Fruit fly (Drosophila melanogaster) whole organism, embryonic: ENCODE data around the gene CG6465.
A peak's percentile ranks its signal among the peaks of the same experiment; 100 is the strongest.

Source experiments
- Aef1 ChIP-seq: fragments of 200-800 bp; sonication (Bioruptor generic); IDR thresholded peaks from 3 replicates; pipeline ENCODE4 v1.3.6; 2022; ENCODE audit warnings: missing biosample characterization, missing genetic modification characterization
- CG10565 ChIP-seq: fragments of 200-800 bp; sonication (Bioruptor generic); optimal IDR thresholded peaks from 3 replicates; lab custom pipeline; 2016; ENCODE audit warnings: missing biosample characterization, mild to moderate bottlenecking, missing genetic modification characterization
- CG10959 ChIP-seq: fragments of 200-800 bp; sonication (Bioruptor generic); IDR thresholded peaks from 2 replicates; pipeline ENCODE4 v1.3.6; 2022; ENCODE audit warnings: missing biosample characterization, missing genetic modification characterization
- CG10979 ChIP-seq: fragments of 200-800 bp; sonication (Bioruptor generic); optimal IDR thresholded peaks from 2 replicates; lab custom pipeline; 2018; ENCODE audit warnings: missing biosample characterization, mild to moderate bottlenecking, missing genetic modification characterization, moderate library complexity
- CG11398 ChIP-seq: fragments of 200-800 bp; sonication (Bioruptor generic); optimal IDR thresholded peaks from 2 replicates; lab custom pipeline; 2016; ENCODE audit warnings: missing biosample characterization, missing genetic modification characterization
- CG13775 ChIP-seq: fragments of 200-800 bp; sonication (Bioruptor generic); optimal IDR thresholded peaks from 3 replicates; lab custom pipeline; 2017; ENCODE audit warnings: missing biosample characterization, mild to moderate bottlenecking, missing genetic modification characterization
- CG14710 ChIP-seq: fragments of 200-800 bp; sonication (Bioruptor generic); optimal IDR thresholded peaks from 3 replicates; lab custom pipeline; 2019; ENCODE audit warnings: missing biosample characterization, mild to moderate bottlenecking, missing genetic modification characterization, moderate library complexity
- CG1602 ChIP-seq: fragments of 200-800 bp; sonication (Bioruptor generic); optimal IDR thresholded peaks from 3 replicates; lab custom pipeline; 2016; ENCODE audit warnings: missing biosample characterization, missing genetic modification characterization
- CG1603 ChIP-seq: fragments of 200-800 bp; sonication (Bioruptor generic); optimal IDR thresholded peaks from 2 replicates; lab custom pipeline; 2019; ENCODE audit warnings: missing biosample characterization, mild to moderate bottlenecking, missing genetic modification characterization, moderate library complexity
- CG16815 ChIP-seq: fragments of 200-800 bp; sonication (Bioruptor generic); optimal IDR thresholded peaks from 3 replicates; lab custom pipeline; 2017; ENCODE audit warnings: missing biosample characterization, mild to moderate bottlenecking, missing genetic modification characterization
- CG18262 ChIP-seq: fragments of 200-800 bp; optimal IDR thresholded peaks from 3 replicates; lab custom pipeline; 2019; ENCODE audit warnings: missing biosample characterization, mild to moderate bottlenecking, missing genetic modification characterization, moderate library complexity
- CG18599 ChIP-seq: fragments of 200-800 bp; sonication (Bioruptor generic); optimal IDR thresholded peaks from 3 replicates; lab custom pipeline; 2017; ENCODE audit warnings: missing biosample characterization, missing genetic modification characterization, mild to moderate bottlenecking, moderate library complexity, missing genetic modification reagents
- CG2678 ChIP-seq: fragments of 200-800 bp; sonication (Bioruptor generic); optimal IDR thresholded peaks from 3 replicates; lab custom pipeline; 2019; ENCODE audit warnings: missing biosample characterization, mild to moderate bottlenecking, missing genetic modification characterization, moderate library complexity
- CG30403 ChIP-seq: fragments of 200-800 bp; sonication (Bioruptor generic); optimal IDR thresholded peaks from 3 replicates; lab custom pipeline; 2016; ENCODE audit warnings: missing biosample characterization, missing genetic modification characterization
- CG33557 ChIP-seq: fragments of 200-800 bp; sonication (Bioruptor generic); optimal IDR thresholded peaks from 2 replicates; lab custom pipeline; 2019; ENCODE audit warnings: missing biosample characterization, mild to moderate bottlenecking, missing genetic modification characterization, moderate library complexity
- CG4404 ChIP-seq: fragments of 200-800 bp; sonication (Bioruptor generic); IDR thresholded peaks from 2 replicates; pipeline ENCODE4 v1.3.6; 2022; ENCODE audit warnings: missing biosample characterization, missing genetic modification characterization
- CG4424 ChIP-seq: fragments of 200-800 bp; sonication (Bioruptor generic); optimal IDR thresholded peaks from 3 replicates; lab custom pipeline; 2016; ENCODE audit warnings: missing biosample characterization, missing genetic modification characterization
- CG6254 ChIP-seq: fragments of 200-800 bp; sonication (Bioruptor generic); optimal IDR thresholded peaks from 3 replicates; lab custom pipeline; 2017; ENCODE audit warnings: mild to moderate bottlenecking, missing biosample characterization, missing genetic modification reagents, missing genetic modification characterization
- CG7839 ChIP-seq: fragments of 200-800 bp; sonication (Bioruptor generic); optimal IDR thresholded peaks from 3 replicates; lab custom pipeline; 2018; ENCODE audit warnings: missing biosample characterization, mild to moderate bottlenecking, missing genetic modification characterization, moderate library complexity
- CG8388 ChIP-seq: fragments of 200-800 bp; sonication (Bioruptor generic); optimal IDR thresholded peaks from 2 replicates; lab custom pipeline; 2019; ENCODE audit warnings: missing biosample characterization, mild to moderate bottlenecking, missing genetic modification characterization, moderate library complexity
- CG9727 ChIP-seq: fragments of 200-800 bp; sonication (Bioruptor generic); optimal IDR thresholded peaks from 3 replicates; lab custom pipeline; 2017; ENCODE audit warnings: missing biosample characterization, mild to moderate bottlenecking, missing genetic modification characterization
- CoRest ChIP-seq: fragments of 200-800 bp; sonication (Bioruptor generic); optimal IDR thresholded peaks from 3 replicates; lab custom pipeline; 2018; ENCODE audit warnings: missing biosample characterization, mild to moderate bottlenecking, missing genetic modification characterization, moderate library complexity
- D19A ChIP-seq: fragments of 200-800 bp; optimal IDR thresholded peaks from 3 replicates; lab custom pipeline; 2019; ENCODE audit warnings: missing biosample characterization, mild to moderate bottlenecking, missing genetic modification characterization, moderate library complexity
- Fer1 ChIP-seq: fragments of 200-800 bp; sonication (Bioruptor generic); optimal IDR thresholded peaks from 2 replicates; lab custom pipeline; 2017; ENCODE audit warnings: missing biosample characterization, mild to moderate bottlenecking, missing genetic modification characterization
- Hsf ChIP-seq: fragments of 200-800 bp; sonication (Bioruptor generic); optimal IDR thresholded peaks from 3 replicates; lab custom pipeline; 2016; ENCODE audit warnings: missing biosample characterization, missing genetic modification characterization
- Lhr ChIP-seq: fragments of 200-800 bp; sonication (Bioruptor generic); optimal IDR thresholded peaks from 3 replicates; lab custom pipeline; 2017; ENCODE audit warnings: mild to moderate bottlenecking, missing biosample characterization, missing genetic modification reagents, missing genetic modification characterization
- Nf-YB ChIP-seq: fragments of 200-800 bp; sonication (Bioruptor generic); optimal IDR thresholded peaks from 3 replicates; lab custom pipeline; 2019; ENCODE audit warnings: missing biosample characterization, mild to moderate bottlenecking, missing genetic modification characterization, moderate library complexity
- Nf-YC ChIP-seq: fragments of 200-800 bp; optimal IDR thresholded peaks from 3 replicates; lab custom pipeline; 2019; ENCODE audit warnings: missing biosample characterization, mild to moderate bottlenecking, missing genetic modification characterization, moderate library complexity
- Ravus ChIP-seq: fragments of 200-800 bp; sonication (Bioruptor generic); IDR thresholded peaks from 2 replicates; pipeline ENCODE4 v1.3.6; 2022; ENCODE audit warnings: missing biosample characterization, missing genetic modification characterization
- Spps ChIP-seq: fragments of 200-800 bp; sonication (Bioruptor generic); optimal IDR thresholded peaks from 2 replicates; lab custom pipeline; 2018; ENCODE audit warnings: missing biosample characterization, mild to moderate bottlenecking, missing genetic modification characterization
- Ssrp ChIP-seq: fragments of 200-800 bp; sonication (Bioruptor generic); optimal IDR thresholded peaks from 2 replicates; lab custom pipeline; 2018; ENCODE audit warnings: missing biosample characterization, mild to moderate bottlenecking, missing genetic modification characterization, moderate library complexity
- ac ChIP-seq: fragments of 200-800 bp; sonication (Bioruptor generic); optimal IDR thresholded peaks from 3 replicates; lab custom pipeline; 2017; ENCODE audit warnings: missing biosample characterization, mild to moderate bottlenecking, missing genetic modification characterization
- bcd ChIP-seq: fragments of 200-800 bp; sonication (Bioruptor generic); optimal IDR thresholded peaks from 2 replicates; lab custom pipeline; 2017; ENCODE audit warnings: missing biosample characterization, mild to moderate bottlenecking, missing genetic modification characterization
- croc ChIP-seq: fragments of 200-800 bp; sonication (Bioruptor generic); conservative IDR thresholded peaks from 3 replicates; pipeline ENCODE4 v1.3.6; 2022; ENCODE audit warnings: missing biosample characterization, missing genetic modification characterization
- dm ChIP-seq: fragments of 200-800 bp; sonication (Bioruptor generic); optimal IDR thresholded peaks from 3 replicates; lab custom pipeline; 2016; ENCODE audit warnings: missing biosample characterization, missing genetic modification characterization
- ewg ChIP-seq: fragments of 200-800 bp; sonication (Bioruptor generic); optimal IDR thresholded peaks from 3 replicates; lab custom pipeline; 2017; ENCODE audit warnings: mild to moderate bottlenecking, missing biosample characterization, missing genetic modification reagents, missing genetic modification characterization
- lab ChIP-seq: fragments of 200-800 bp; sonication (Bioruptor generic); optimal IDR thresholded peaks from 3 replicates; lab custom pipeline; 2017; ENCODE audit warnings: missing biosample characterization, missing genetic modification characterization, mild to moderate bottlenecking, moderate library complexity, missing genetic modification reagents
- lola ChIP-seq, 3 experiments: fragments of >200 bp in 2 of 3; fragments of 200-800 bp in 1 of 3; sonication (Bioruptor generic) in 1 of 3; optimal IDR thresholded peaks; 2 replicates each; lab custom pipeline; 2017 to 2019; ENCODE audit warnings: missing biosample characterization in 3 of 3, missing genetic modification characterization in 3 of 3, mild to moderate bottlenecking in 1 of 3, moderate library complexity in 1 of 3
- mam ChIP-seq: fragments of 200-800 bp; sonication (Bioruptor generic); optimal IDR thresholded peaks from 3 replicates; lab custom pipeline; 2016; ENCODE audit warnings: missing biosample characterization, missing genetic modification characterization
- phol ChIP-seq: fragments of 200-800 bp; sonication (Bioruptor generic); optimal IDR thresholded peaks from 3 replicates; lab custom pipeline; 2018; ENCODE audit warnings: missing biosample characterization, mild to moderate bottlenecking, missing genetic modification characterization, moderate library complexity
- prd ChIP-seq, 3 experiments: fragments of >200 bp in 2 of 3; fragments of 200-800 bp in 1 of 3; sonication (Bioruptor generic) in 1 of 3; optimal IDR thresholded peaks in 2 of 3; IDR thresholded peaks in 1 of 3; 2 replicates in 2 of 3; 3 replicates in 1 of 3; pipeline versions ENCODE4 v1.3.6 to Lab custom; 2017 to 2022; ENCODE audit warnings: missing biosample characterization in 1 of 3, missing genetic modification characterization in 1 of 3
- sc ChIP-seq, 3 experiments: fragments of >200 bp in 2 of 3; fragments of 200-800 bp in 1 of 3; sonication (Bioruptor generic) in 1 of 3; optimal IDR thresholded peaks; 2 replicates in 2 of 3; 3 replicates in 1 of 3; lab custom pipeline; 2017; ENCODE audit warnings: mild to moderate bottlenecking in 1 of 3, missing biosample characterization in 1 of 3, missing genetic modification characterization in 1 of 3, missing genetic modification reagents in 1 of 3
- tap ChIP-seq: fragments of 200-800 bp; optimal IDR thresholded peaks from 3 replicates; lab custom pipeline; 2019; ENCODE audit warnings: missing biosample characterization, mild to moderate bottlenecking, missing genetic modification characterization, moderate library complexity
- trem ChIP-seq: fragments of 200-800 bp; optimal IDR thresholded peaks from 3 replicates; lab custom pipeline; 2019; ENCODE audit warnings: missing biosample characterization, mild to moderate bottlenecking, missing genetic modification characterization, moderate library complexity
- tup ChIP-seq: fragments of 200-800 bp; sonication (Bioruptor generic); optimal IDR thresholded peaks from 2 replicates; lab custom pipeline; 2016; ENCODE audit warnings: missing biosample characterization, mild to moderate bottlenecking, missing genetic modification characterization, moderate library complexity
- twi ChIP-seq: fragments of 200-800 bp; optimal IDR thresholded peaks from 2 replicates; lab custom pipeline; 2019; ENCODE audit warnings: missing biosample characterization, mild to moderate bottlenecking, missing genetic modification characterization, moderate library complexity
- zfh1 ChIP-seq: fragments of 200-800 bp; sonication (Bioruptor generic); IDR thresholded peaks from 3 replicates; pipeline ENCODE4 v1.3.6; 2022; ENCODE audit warnings: missing biosample characterization, missing genetic modification characterization

The CG6465 gene

dm6 chr3R:10650641-10651318, 26.3 kb downstream of the CG6465 start (continued):
- TF ChIP-seq ac (GFP tag; lab: Kevin White, UChicago): peak; percentile 30
- TF ChIP-seq Spps (tag; lab: Kevin White, UChicago): peak; percentile 21
- peak; percentile 59; the same call in 2 of the 3 replicates for TF ChIP-seq zfh1 (GFP tag; lab: Robert Waterston, UW)
- peak; percentile 10 for TF ChIP-seq CG8388
- TF ChIP-seq Ravus (GFP tag; lab: Robert Waterston, UW): no peak
- peak; percentile 12 for TF ChIP-seq D19A (tag; lab: Kevin White, UChicago)
- TF ChIP-seq CG30403 (GFP tag; lab: Kevin White, UChicago): peak; percentile 25
- peak; percentile 33 for TF ChIP-seq CG13775
- TF ChIP-seq CG14710: peak; percentile 52
- peak; percentile 18 for TF ChIP-seq CG18599
- peak; percentile 8 for TF ChIP-seq bcd (GFP tag; lab: Kevin White, UChicago)
- TF ChIP-seq sc (optimal IDR thresholded peaks at IDR 0.05; lab: Kevin White, UChicago): no peak
- peak; percentile 13 for TF ChIP-seq sc (GFP tag; optimal IDR thresholded peaks at IDR 0.05; lab: Kevin White, UChicago)
- TF ChIP-seq CG1602: peak; percentile 7
- no peak for TF ChIP-seq prd (optimal IDR thresholded peaks at IDR 0.05; lab: Kevin White, UChicago)
- peak; percentile 47; the same call in 2 of the 3 replicates for TF ChIP-seq prd (GFP tag; IDR thresholded peaks at IDR 0.05; lab: Robert Waterston, UW)
- peak; percentile 19 for TF ChIP-seq CG4424 (GFP tag; lab: Kevin White, UChicago)
- peak; percentile 37 for TF ChIP-seq CG16815 (GFP tag; lab: Kevin White, UChicago)
- peak; percentile 54 for TF ChIP-seq CG9727 (GFP tag; lab: Kevin White, UChicago)
- peak in 1 of 3 experiments; percentile 66 for TF ChIP-seq lola (GFP tag; optimal IDR thresholded peaks at IDR 0.05; lab: Kevin White, UChicago)
- TF ChIP-seq croc (GFP tag; lab: Robert Waterston, UW): peak; percentile 28; the same call in 1 of the 3 replicates
- TF ChIP-seq Hsf: peak; percentile 6
- peak; percentile 49 for TF ChIP-seq phol (tag; lab: Kevin White, UChicago)
- TF ChIP-seq Nf-YB: peak; percentile 67
- peak; percentile 29 for TF ChIP-seq CG2678 (tag; lab: Kevin White, UChicago)
- TF ChIP-seq dm (GFP tag; lab: Kevin White, UChicago): no peak
- TF ChIP-seq Fer1 (GFP tag; lab: Kevin White, UChicago): no peak
- TF ChIP-seq mam: no peak
- TF ChIP-seq Aef1: no peak
- TF ChIP-seq Ssrp: peak; percentile 38
- peak; percentile 82 for TF ChIP-seq twi (tag; lab: Kevin White, UChicago)
- TF ChIP-seq CG6254: peak; percentile 9
- TF ChIP-seq CG33557 (GFP tag; lab: Kevin White, UChicago): peak; percentile 26
- TF ChIP-seq CG1603 (tag; lab: Kevin White, UChicago): peak; percentile 27
- no peak for TF ChIP-seq CG10565 (GFP tag; lab: Kevin White, UChicago)
- TF ChIP-seq CG18262 (tag; lab: Kevin White, UChicago): peak; percentile 53
- no peak for TF ChIP-seq CG11398 (GFP tag; lab: Kevin White, UChicago)
- TF ChIP-seq Lhr: peak; percentile 1
- TF ChIP-seq CG10979 (tag; lab: Kevin White, UChicago): peak; percentile 63
- peak; percentile 6 for TF ChIP-seq lab
- peak; percentile 25 for TF ChIP-seq CG7839 (tag; lab: Kevin White, UChicago)
- peak; percentile 40; the same call in 1 of the 2 replicates for TF ChIP-seq CG4404 (GFP tag; lab: Robert Waterston, UW)
- TF ChIP-seq tup (GFP tag; lab: Kevin White, UChicago): peak; percentile 12
- TF ChIP-seq CoRest: peak; percentile 2
- 0 out of 2 replicates have a peak, but pooled peaks have one; percentile 43 for TF ChIP-seq CG10959 (GFP tag; lab: Robert Waterston, UW)
- no peak for TF ChIP-seq tap (tag; lab: Kevin White, UChicago)
- TF ChIP-seq Nf-YC (tag; lab: Kevin White, UChicago): peak; percentile 49
- peak; percentile 38 for TF ChIP-seq trem (tag; lab: Kevin White, UChicago)
- no peak for TF ChIP-seq ewg (GFP tag; lab: Kevin White, UChicago)
